Worm (Caenorhabditis elegans) whole organism, L2 larva: Measurements from ENCODE around the gene tat-3.
"Not testable (repeated sequence)": the region's sequence is repeated elsewhere in the genome, so short reads cannot be mapped to it uniquely, and the experiment has no call there.

Experiments
- ZK546.5 ChIP-seq: sonication (generic microtip); optimal IDR thresholded peaks from 2 replicates; lab custom pipeline; 2017; ENCODE audit warnings: missing biosample characterization, missing genetic modification characterization
- lin-11 ChIP-seq: fragments of 150-350 bp; sonication (generic microtip); optimal IDR thresholded peaks from 2 replicates; lab custom pipeline; 2014; ENCODE audit warnings: missing biosample characterization, missing genetic modification characterization, inconsistent platforms, mixed read lengths
- lin-39 ChIP-seq: fragments of 150-350 bp; optimal IDR thresholded peaks from 2 replicates; lab custom pipeline; 2014; ENCODE audit warnings: missing biosample characterization, missing genetic modification reagents, missing genetic modification characterization
- lsy-2 ChIP-seq, 2 experiments: fragments of 150-350 bp in 1 of 2; sonication (generic microtip) in 1 of 2; optimal IDR thresholded peaks; 2 replicates each; lab custom pipeline; 2014 to 2017; ENCODE audit warnings: missing biosample characterization in 2 of 2, missing genetic modification characterization in 2 of 2
- nhr-11 ChIP-seq: fragments of 150-350 bp; optimal IDR thresholded peaks from 2 replicates; lab custom pipeline; 2014; ENCODE audit warnings: missing biosample characterization, missing genetic modification characterization
- nhr-237 ChIP-seq: fragments of 150-350 bp; optimal IDR thresholded peaks from 2 replicates; lab custom pipeline; 2014; ENCODE audit warnings: missing biosample characterization, missing genetic modification characterization

ce11 chrIII:10750043-10750442, 19.5 kb upstream of the tat-3 start, which contains the start of gene enu-3.6:
- not testable (repeated sequence) for TF ChIP-seq nhr-11; lin-11; nhr-237; lin-39 (tag; lab: Kevin White, UChicago); ZK546.5 (tag; lab: Kevin White, UChicago); lsy-2 (tag; optimal IDR thresholded peaks at IDR 0.05; lab: Kevin White, UChicago)
